Fruit fly (Drosophila melanogaster): ENCODE data around the gene CG42331.

Gene CG42331

DNA sequence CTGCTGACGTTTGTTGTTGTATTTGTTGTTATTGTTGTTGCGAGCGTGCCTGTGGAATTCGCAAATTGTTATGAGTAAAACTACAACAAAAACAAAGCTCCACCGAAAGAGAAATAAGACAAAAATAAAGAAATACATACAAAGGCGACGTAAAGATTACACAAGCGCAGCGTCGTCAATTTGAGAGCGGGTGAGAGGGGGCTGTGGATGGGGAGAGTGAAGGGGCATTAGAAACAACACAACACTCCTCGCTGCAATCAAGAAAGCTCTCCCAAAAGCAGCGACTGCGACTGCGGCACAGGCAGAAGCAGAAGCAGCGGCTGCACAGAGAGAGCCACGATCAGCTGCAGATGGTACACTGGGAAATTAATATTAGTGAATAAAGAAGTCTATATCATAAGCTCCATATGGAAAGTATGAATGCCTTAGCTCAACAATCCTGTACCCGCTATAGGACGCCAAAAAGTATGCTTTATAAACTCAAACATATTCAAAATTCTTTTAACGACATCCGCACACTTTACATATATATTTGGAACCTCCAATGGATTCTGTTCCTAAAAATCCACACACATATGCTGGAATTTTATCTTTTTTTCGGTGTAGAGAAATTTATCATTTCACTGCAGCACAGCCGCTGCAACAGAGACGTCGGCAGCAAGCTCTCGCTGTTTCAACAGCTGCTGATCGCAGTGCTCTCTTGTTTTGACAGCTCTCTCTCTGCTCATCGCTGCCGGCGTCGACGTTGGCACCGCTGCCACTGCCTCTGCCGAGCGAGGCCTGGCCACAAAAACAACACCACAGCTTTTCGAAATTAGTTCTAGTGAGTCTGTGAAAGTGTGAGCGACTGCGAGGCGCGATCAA is 3.2 kb upstream of the CG42331 start, which contains the start of gene CG13631 (continued):
- TF ChIP-seq CG4617 (GFP tag; optimal IDR thresholded peaks at IDR 0.05; ENCODE audit: borderline replicate concordance) (peak; percentile 83), bcd (GFP tag; optimal IDR thresholded peaks at IDR 0.05) (peak; percentile 96), bowl (GFP tag; IDR thresholded peaks at IDR 0.05) (peak; percentile 23; the same call in 1 of the 2 replicates), CG10959 (GFP tag; IDR thresholded peaks at IDR 0.05) (peak; percentile 83), CG9797 (GFP tag; optimal IDR thresholded peaks at IDR 0.05) (peak; percentile 32), pan (optimal IDR thresholded peaks at IDR 0.05) (no peak), pan (GFP tag; optimal IDR thresholded peaks at IDR 0.05 in 1 of 2, IDR thresholded peaks at IDR 0.05 in 1 of 2) (peak in 1 of 2 experiments; percentile 89), repo (GFP tag; optimal IDR thresholded peaks at IDR 0.05) (peak; percentile 90), CG12104 (GFP tag; optimal IDR thresholded peaks at IDR 0.05) (peak; percentile 90), CG4282 (GFP tag; optimal IDR thresholded peaks at IDR 0.05) (peak; percentile 60), CG8359 (GFP tag; optimal IDR thresholded peaks at IDR 0.05; ENCODE audit: borderline replicate concordance) (peak; percentile 91), wek (GFP tag; optimal IDR thresholded peaks at IDR 0.05) (peak; percentile 74), CG16815 (GFP tag; optimal IDR thresholded peaks at IDR 0.05) (peak; percentile 81), CG8944 (GFP tag; optimal IDR thresholded peaks at IDR 0.05) (peak; percentile 94), CG14965 (GFP tag; optimal IDR thresholded peaks at IDR 0.05; ENCODE audit: borderline replicate concordance) (peak; percentile 70), bigmax (GFP tag; optimal IDR thresholded peaks at IDR 0.05) (no peak), nau (GFP tag; optimal IDR thresholded peaks at IDR 0.05) (peak; percentile 93), BEAF-32 (GFP tag; optimal IDR thresholded peaks at IDR 0.05) (no peak), gt (GFP tag; IDR thresholded peaks at IDR 0.05) (peak; percentile 92), gro (GFP tag; optimal IDR thresholded peaks at IDR 0.05) (no peak), CG1602 (GFP tag; optimal IDR thresholded peaks at IDR 0.05) (peak; percentile 96), CG11696 (GFP tag; IDR thresholded peaks at IDR 0.05) (peak; percentile 61; the same call in 1 of the 2 replicates), CG11504 (tag; optimal IDR thresholded peaks at IDR 0.05) (peak; percentile 96), CG32532 (GFP tag; IDR thresholded peaks at IDR 0.05) (peak; percentile 60), rib (GFP tag; IDR thresholded peaks at IDR 0.05) (no peak), CG34224 (GFP tag; IDR thresholded peaks at IDR 0.05; ENCODE audit: partially characterized antibody) (no peak), corto (GFP tag; optimal IDR thresholded peaks at IDR 0.05) (peak; percentile 85), Fer3 (tag; optimal IDR thresholded peaks at IDR 0.05) (peak; percentile 73), CG18764 (GFP tag; optimal IDR thresholded peaks at IDR 0.05) (peak; percentile 90), CG9932 (GFP tag; IDR thresholded peaks at IDR 0.05) (0 out of 2 replicates have a peak, but pooled peaks have one; percentile 12), CG10147 (GFP tag; optimal IDR thresholded peaks at IDR 0.05) (peak; percentile 72), Dref (GFP tag; IDR thresholded peaks at IDR 0.05) (no peak), crc (GFP tag; optimal IDR thresholded peaks at IDR 0.05) (peak; percentile 86), wdn (GFP tag; IDR thresholded peaks at IDR 0.05) (0 out of 2 replicates have a peak, but pooled peaks have one; percentile 51), CG32772 (GFP tag; IDR thresholded peaks at IDR 0.05) (peak; percentile 94), seq (GFP tag; IDR thresholded peaks at IDR 0.05) (peak; percentile 87), exex (tag; optimal IDR thresholded peaks at IDR 0.05) (peak; percentile 41), trh (GFP tag; optimal IDR thresholded peaks at IDR 0.05) (peak; percentile 89), CG10366 (GFP tag; IDR thresholded peaks at IDR 0.05) (peak; percentile 92), CG17359 (tag; optimal IDR thresholded peaks at IDR 0.05) (peak; percentile 96), CG15696 (tag; optimal IDR thresholded peaks at IDR 0.05) (peak; percentile 66), tna (GFP tag; IDR thresholded peaks at IDR 0.05; ENCODE audit: partially characterized antibody) (no peak), so (GFP tag; IDR thresholded peaks at IDR 0.05) (peak; percentile 92), MTF-1 (GFP tag; optimal IDR thresholded peaks at IDR 0.05; ENCODE audit: borderline replicate concordance) (peak; percentile 53), CG8924 (tag; optimal IDR thresholded peaks at IDR 0.05) (peak; percentile 95), NFAT (GFP tag; IDR thresholded peaks at IDR 0.05) (no peak), gcm (GFP tag; optimal IDR thresholded peaks at IDR 0.05) (peak; percentile 94), caup (GFP tag; optimal IDR thresholded peaks at IDR 0.05; ENCODE audit: severe bottlenecking) (peak; percentile 69)
